Fruit fly (Drosophila melanogaster) Kc167 (cell line): Measurements from ENCODE around the gene tutl.

Experiments used
- Sin3A ChIP-seq: fragments of >200 bp; optimal IDR thresholded peaks from 2 replicates; lab custom pipeline; 2018; ENCODE audit warnings: missing external identifiers
- h ChIP-seq: fragments of >200 bp; optimal IDR thresholded peaks from 3 replicates; lab custom pipeline; 2018; ENCODE audit warnings: missing external identifiers
- psq ChIP-seq: fragments of >200 bp; optimal IDR thresholded peaks from 2 replicates; lab custom pipeline; 2017; ENCODE audit warnings: missing external identifiers

DNA sequence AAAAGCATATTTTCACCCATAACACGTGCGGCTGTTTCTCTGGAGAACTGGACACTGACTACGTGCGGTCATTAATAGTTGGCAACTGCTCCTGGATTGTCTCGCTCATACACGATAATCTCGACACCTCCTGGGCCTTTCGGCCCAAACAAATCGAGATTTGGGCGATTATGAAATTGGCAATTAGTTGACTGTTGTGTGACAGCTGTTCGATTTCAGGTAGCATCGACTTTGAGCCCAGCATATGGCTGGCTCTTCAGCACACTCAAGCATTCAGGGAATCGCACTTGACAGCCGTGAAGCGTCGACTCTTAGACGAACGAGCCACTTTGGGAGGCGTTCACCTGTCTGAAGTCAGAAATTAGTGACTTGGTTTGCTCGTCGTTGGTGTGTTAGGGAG lies 1.7 kb upstream of the tutl start, which contains the start of gene Art2:
- TF ChIP-seq psq (lab: Kevin White, UChicago) (no peak), Sin3A (no peak), h (lab: Kevin White, UChicago) (no peak)
